Worm (Caenorhabditis elegans) whole organism, mixed stage, embryonic: Measurements from ENCODE around the gene R05A10.4.

Source experiments
- blmp-1 ChIP-seq: fragments of 150-350 bp; optimal IDR thresholded peaks from 2 replicates; lab custom pipeline; 2014; ENCODE audit warnings: missing biosample characterization, missing genetic modification characterization
- drap-1 ChIP-seq: fragments of 200-800 bp; sonication (Bioruptor generic); optimal IDR thresholded peaks from 3 replicates; lab custom pipeline; 2018; ENCODE audit warnings: mild to moderate bottlenecking, missing genetic modification characterization, missing compliant biosample characterization
- elt-3 ChIP-seq: fragments of 150-350 bp; optimal IDR thresholded peaks from 2 replicates; lab custom pipeline; 2014; ENCODE audit warnings: missing biosample characterization, missing genetic modification characterization
- mep-1 ChIP-seq: fragments of 150-350 bp; optimal IDR thresholded peaks from 2 replicates; lab custom pipeline; 2017; ENCODE audit warnings: missing biosample characterization, missing genetic modification reagents, missing genetic modification characterization, inconsistent platforms
- nhr-12 ChIP-seq: fragments of 150-350 bp; optimal IDR thresholded peaks from 2 replicates; lab custom pipeline; 2014; ENCODE audit warnings: missing biosample characterization, missing genetic modification characterization
- nhr-2 ChIP-seq: fragments of 150-350 bp; optimal IDR thresholded peaks from 2 replicates; lab custom pipeline; 2014; ENCODE audit warnings: missing biosample characterization, missing genetic modification characterization
- nhr-237 ChIP-seq: fragments of 150-350 bp; optimal IDR thresholded peaks from 2 replicates; lab custom pipeline; 2014; ENCODE audit warnings: missing biosample characterization, missing genetic modification characterization
- nhr-76 ChIP-seq: sonication (generic microtip); optimal IDR thresholded peaks from 2 replicates; lab custom pipeline; 2017; ENCODE audit warnings: missing biosample characterization, missing genetic modification characterization
- pha-4 ChIP-seq: fragments of 150-350 bp; optimal IDR thresholded peaks from 2 replicates; lab custom pipeline; 2018; ENCODE audit warnings: missing biosample characterization, missing genetic modification reagents, missing genetic modification characterization
- tbx-8 ChIP-seq: fragments of 200-800 bp; sonication (Bioruptor generic); optimal IDR thresholded peaks from 2 replicates; lab custom pipeline; 2018; ENCODE audit warnings: mild to moderate bottlenecking, missing genetic modification characterization, moderate library complexity, missing compliant biosample characterization
- unc-120 ChIP-seq: sonication (generic microtip); optimal IDR thresholded peaks from 2 replicates; lab custom pipeline; 2017; ENCODE audit warnings: missing genetic modification characterization, missing compliant biosample characterization; ENCODE audit not compliant: poor library complexity, severe bottlenecking
- unc-39 ChIP-seq: fragments of 150-350 bp; optimal IDR thresholded peaks from 2 replicates; lab custom pipeline; 2014; ENCODE audit warnings: missing biosample characterization, missing genetic modification characterization
- unc-62 ChIP-seq: fragments of 150-350 bp; optimal IDR thresholded peaks from 2 replicates; lab custom pipeline; 2014; ENCODE audit warnings: missing biosample characterization, missing genetic modification reagents, missing genetic modification characterization
- ztf-11 ChIP-seq: fragments of 150-350 bp; optimal IDR thresholded peaks from 2 replicates; lab custom pipeline; 2014; ENCODE audit warnings: missing biosample characterization, missing genetic modification characterization

DNA sequence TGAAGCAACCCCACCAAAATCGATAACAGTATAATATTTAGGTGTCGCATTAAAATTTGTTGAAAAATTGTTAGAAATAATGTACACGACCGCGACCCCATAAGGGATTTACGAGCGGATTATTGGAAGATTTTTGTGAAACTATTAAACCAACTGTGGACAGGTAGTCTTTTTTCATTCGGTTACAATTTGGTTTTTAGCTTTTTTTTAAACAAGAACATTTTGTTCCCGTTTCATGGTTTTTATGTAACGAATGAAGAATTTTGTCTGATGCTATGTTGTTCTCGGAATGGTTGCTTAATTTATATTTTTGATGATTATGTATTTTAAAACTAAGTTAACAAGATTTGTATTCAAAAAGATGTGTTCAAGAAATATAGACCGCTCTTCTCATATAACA lies 4.1 kb downstream of the R05A10.4 start, which contains the start of gene R05A10.3:
- TF ChIP-seq unc-120 (tag; lab: Kevin White, UChicago) (no peak), nhr-12 (tag; lab: Kevin White, UChicago) (no peak), mep-1 (tag; lab: Kevin White, UChicago) (no peak), nhr-76 (tag; lab: Kevin White, UChicago) (no peak), blmp-1 (no peak), unc-62 (GFP tag; lab: Kevin White, UChicago) (no peak), tbx-8 (no peak), drap-1 (GFP tag; lab: Kevin White, UChicago) (no peak), elt-3 (tag; lab: Kevin White, UChicago) (no peak), nhr-237 (no peak), ztf-11 (tag; lab: Kevin White, UChicago) (no peak), pha-4 (no peak), nhr-2 (tag; lab: Kevin White, UChicago) (no peak), unc-39 (tag; lab: Kevin White, UChicago) (no peak)
